Worm (Caenorhabditis elegans): ENCODE measurements around the gene tmem-131.
"Not testable (repeated sequence)": the region's sequence is repeated elsewhere in the genome, so short reads cannot be mapped to it uniquely, and the experiment has no call there.

tmem-131 gene

DNA sequence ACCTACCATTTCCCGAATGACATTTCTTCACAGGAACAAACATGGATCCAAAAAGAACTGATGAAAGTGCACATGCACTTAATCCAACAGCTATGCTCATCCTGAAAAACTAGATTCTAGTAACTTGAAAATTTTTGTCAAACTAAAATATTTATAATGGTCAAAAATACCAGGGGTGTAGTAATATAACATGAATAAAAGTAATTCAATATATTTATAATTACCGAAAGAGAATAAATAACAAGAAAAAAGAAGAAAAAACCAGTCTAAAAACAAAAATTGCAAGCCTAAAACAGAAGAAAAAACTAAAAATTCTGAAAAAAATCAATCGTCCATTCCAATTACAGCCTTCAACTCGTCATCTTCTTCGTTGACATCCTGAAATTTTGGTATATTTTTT is 6.7 kb upstream of the tmem-131 start, which contains the start of gene R144.6:
TSS of gene R144.6 (minus strand) at position 101 of the 400 bp plus-strand sequence.
- TF ChIP-seq flt-1 (GFP tag; IDR thresholded peaks at IDR 0.05) (no peak), ama-1 (optimal IDR thresholded peaks at IDR 0.05) (no peak), pes-1 (GFP tag; IDR thresholded peaks at IDR 0.05) (no peak), hmg-4 (GFP tag; optimal IDR thresholded peaks at IDR 0.05) (no peak), hmbx-1 (tag; optimal IDR thresholded peaks at IDR 0.05) (no peak)

- TF ChIP-seq ets-7 (tag; optimal IDR thresholded peaks at IDR 0.05): no peak
- no peak for TF ChIP-seq flt-1 (GFP tag; IDR thresholded peaks at IDR 0.05)
- TF ChIP-seq tbx-11 (GFP tag; IDR thresholded peaks at IDR 0.05): no peak
- no peak for TF ChIP-seq ceh-13 (GFP tag; optimal IDR thresholded peaks at IDR 0.05)
- no peak for TF ChIP-seq pes-1 (GFP tag; IDR thresholded peaks at IDR 0.05)
- TF ChIP-seq hnd-1 (tag; optimal IDR thresholded peaks at IDR 0.05): no peak
- TF ChIP-seq ceh-36 (tag; optimal IDR thresholded peaks at IDR 0.05): no peak
These were observed 4.3 kb upstream of the tmem-131 start, which contains the start of gene R144.10 for ce11 chrIII:5002231-5002630. TSS of gene R144.10 (minus strand) at chrIII:5002331.

ce11 chrIII:4998956-4999425 is 1.0 kb upstream of the tmem-131 start, which contains the start of gene smcr-8:
TSS of gene smcr-8 (plus strand) at chrIII:4999375.
- no peak for TF ChIP-seq aly-1 (tag; optimal IDR thresholded peaks at IDR 0.05)
- no peak for TF ChIP-seq ets-7 (tag; optimal IDR thresholded peaks at IDR 0.05)
- TF ChIP-seq B0310.2 (tag; optimal IDR thresholded peaks at IDR 0.05): no peak
- no peak for TF ChIP-seq ceh-13 (GFP tag; optimal IDR thresholded peaks at IDR 0.05)

- TF ChIP-seq hmbx-1 (tag; optimal IDR thresholded peaks at IDR 0.05): no peak
- no peak for TF ChIP-seq pes-1 (GFP tag; IDR thresholded peaks at IDR 0.05)
- TF ChIP-seq flt-1 (GFP tag; IDR thresholded peaks at IDR 0.05): no peak
These were observed 10.3 kb downstream of the tmem-131 start for ce11 chrIII:4987666-4988065.

DNA sequence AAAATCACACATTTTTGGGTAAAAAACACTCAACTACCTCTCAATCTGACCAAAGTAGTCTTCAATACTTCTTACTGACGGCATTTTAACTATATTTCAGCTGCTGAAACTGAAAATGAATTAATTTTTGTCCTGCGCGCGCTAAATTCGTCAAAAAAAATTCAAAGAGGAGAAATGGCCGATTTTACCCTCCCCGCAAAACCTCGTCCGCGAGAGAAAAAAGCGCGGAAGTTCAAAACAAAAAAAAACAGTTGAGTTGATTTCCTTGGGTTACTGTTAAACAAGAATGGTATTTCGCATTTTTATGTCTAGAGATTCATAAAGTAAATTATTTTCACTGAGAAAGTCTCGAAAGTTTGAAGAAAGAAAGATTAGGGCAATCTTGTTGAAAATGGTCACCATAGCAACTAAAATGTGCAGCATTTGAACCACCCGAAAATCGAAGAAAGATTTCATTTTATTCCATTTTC is 11.1 kb downstream of the tmem-131 start, which contains the start of the genes C27F2.10 and wdr-60:
TSS of gene C27F2.10 (minus strand) at position 109 of the 470 bp plus-strand sequence.
TSS of gene wdr-60 (plus strand) at position 420 of the 470 bp plus-strand sequence.
- TF ChIP-seq aly-1 (tag; optimal IDR thresholded peaks at IDR 0.05) (no peak), hmg-4 (GFP tag; optimal IDR thresholded peaks at IDR 0.05) (no peak), sea-1 (GFP tag; conservative IDR thresholded peaks at IDR 0.05) (no peak), tbx-37 (GFP tag; conservative IDR thresholded peaks at IDR 0.05) (peak; percentile 58)

DNA sequence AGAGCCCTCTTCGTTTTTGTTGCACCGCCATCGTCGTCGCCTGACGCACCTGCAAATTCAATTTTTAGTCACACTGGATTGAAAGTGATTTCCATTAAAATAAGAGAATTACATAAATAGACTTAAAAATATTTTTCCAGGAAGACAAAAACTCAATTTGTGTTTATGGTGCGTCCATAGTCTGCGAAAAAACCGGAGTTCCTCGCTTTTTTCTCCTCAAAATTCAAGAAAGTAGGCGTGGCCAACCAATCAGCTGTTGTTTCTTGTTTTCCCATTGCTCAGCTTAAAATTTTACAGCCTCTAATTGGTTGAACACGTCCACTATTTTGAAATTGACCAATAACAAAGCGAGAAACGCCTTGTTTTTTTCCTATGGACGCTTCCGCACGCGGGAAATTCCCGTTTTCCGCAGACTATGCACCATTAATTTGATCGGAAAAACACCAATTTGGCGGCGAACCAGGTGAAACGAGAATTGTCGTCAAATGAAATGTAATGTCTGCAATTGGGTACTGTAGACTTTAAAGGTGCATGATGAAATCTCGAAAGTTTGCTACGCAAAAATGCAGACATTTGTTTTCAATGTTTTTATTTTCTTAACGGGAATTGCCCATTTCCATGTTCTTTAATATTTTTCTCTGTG is 13.4 kb downstream of the tmem-131 start, which contains the start of gene C27F2.7:
TSS of gene C27F2.7 (minus strand) at position 51 of the 643 bp plus-strand sequence.
- TF ChIP-seq tra-4 (tag; optimal IDR thresholded peaks at IDR 0.05): no peak
- no peak for TF ChIP-seq ceh-36 (tag; optimal IDR thresholded peaks at IDR 0.05)
- no peak for TF ChIP-seq F13C5.2 (tag; optimal IDR thresholded peaks at IDR 0.05)
- TF ChIP-seq B0310.2 (tag; optimal IDR thresholded peaks at IDR 0.05): no peak
- TF ChIP-seq hmbx-1 (tag; optimal IDR thresholded peaks at IDR 0.05): no peak
- TF ChIP-seq hnd-1 (tag; optimal IDR thresholded peaks at IDR 0.05): no peak
- TF ChIP-seq tbx-11 (GFP tag; IDR thresholded peaks at IDR 0.05): no peak
- TF ChIP-seq aly-1 (tag; optimal IDR thresholded peaks at IDR 0.05): no peak
- no peak for TF ChIP-seq ets-7 (tag; optimal IDR thresholded peaks at IDR 0.05)
- no peak for TF ChIP-seq pes-1 (GFP tag; IDR thresholded peaks at IDR 0.05)
- TF ChIP-seq ama-1 (optimal IDR thresholded peaks at IDR 0.05): no peak
- TF ChIP-seq scrt-1 (GFP tag; IDR thresholded peaks at IDR 0.05): no peak

ce11 chrIII:4983961-4984360 is 14.0 kb downstream of the tmem-131 start:
- TF ChIP-seq hmg-4 (GFP tag; optimal IDR thresholded peaks at IDR 0.05) (no peak), F13C5.2 (tag; optimal IDR thresholded peaks at IDR 0.05) (no peak), ceh-36 (tag; optimal IDR thresholded peaks at IDR 0.05) (no peak), sea-1 (GFP tag; conservative IDR thresholded peaks at IDR 0.05) (no peak), B0310.2 (tag; optimal IDR thresholded peaks at IDR 0.05) (no peak), flt-1 (GFP tag; IDR thresholded peaks at IDR 0.05) (no peak), ama-1 (optimal IDR thresholded peaks at IDR 0.05) (no peak), tra-4 (tag; optimal IDR thresholded peaks at IDR 0.05) (no peak), hnd-1 (tag; optimal IDR thresholded peaks at IDR 0.05) (no peak), tbx-11 (GFP tag; IDR thresholded peaks at IDR 0.05) (no peak), tbx-37 (GFP tag; conservative IDR thresholded peaks at IDR 0.05) (no peak), hmbx-1 (tag; optimal IDR thresholded peaks at IDR 0.05) (no peak), pes-1 (GFP tag; IDR thresholded peaks at IDR 0.05) (no peak), aly-1 (tag; optimal IDR thresholded peaks at IDR 0.05) (no peak), ets-7 (tag; optimal IDR thresholded peaks at IDR 0.05) (no peak), ceh-13 (GFP tag; optimal IDR thresholded peaks at IDR 0.05) (no peak), scrt-1 (GFP tag; IDR thresholded peaks at IDR 0.05) (no peak)

DNA sequence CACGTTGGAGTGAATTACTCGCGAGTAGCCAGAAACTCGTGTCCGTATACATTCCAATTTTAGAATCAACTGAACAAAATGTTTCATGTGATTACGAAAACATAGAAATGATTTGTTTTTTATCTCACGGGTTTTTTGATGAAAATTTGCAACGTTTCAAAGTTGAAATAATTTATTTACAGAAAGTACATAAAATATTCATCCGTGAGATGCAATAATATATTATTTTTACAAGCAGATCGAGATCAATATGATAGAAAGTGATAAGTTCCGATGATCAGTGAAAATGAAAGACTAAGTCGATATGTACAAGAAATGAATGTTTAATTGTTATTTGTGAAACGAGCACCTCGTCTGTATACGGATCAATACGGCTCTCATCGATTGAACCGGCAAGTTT is 17.6 kb downstream of the tmem-131 start, which contains the start of gene C27F2.6:
TSS of gene C27F2.6 (minus strand) at position 101 of the 400 bp plus-strand sequence.
- not testable (repeated sequence) for TF ChIP-seq tra-4 (tag; optimal IDR thresholded peaks at IDR 0.05); sea-1 (GFP tag; conservative IDR thresholded peaks at IDR 0.05); ceh-36 (tag; optimal IDR thresholded peaks at IDR 0.05)
